Fruit fly (Drosophila melanogaster): ENCODE results near the gene Grx3.
A peak's percentile ranks its signal among the peaks of the same experiment; 100 is the strongest.

The Grx3 gene

DNA sequence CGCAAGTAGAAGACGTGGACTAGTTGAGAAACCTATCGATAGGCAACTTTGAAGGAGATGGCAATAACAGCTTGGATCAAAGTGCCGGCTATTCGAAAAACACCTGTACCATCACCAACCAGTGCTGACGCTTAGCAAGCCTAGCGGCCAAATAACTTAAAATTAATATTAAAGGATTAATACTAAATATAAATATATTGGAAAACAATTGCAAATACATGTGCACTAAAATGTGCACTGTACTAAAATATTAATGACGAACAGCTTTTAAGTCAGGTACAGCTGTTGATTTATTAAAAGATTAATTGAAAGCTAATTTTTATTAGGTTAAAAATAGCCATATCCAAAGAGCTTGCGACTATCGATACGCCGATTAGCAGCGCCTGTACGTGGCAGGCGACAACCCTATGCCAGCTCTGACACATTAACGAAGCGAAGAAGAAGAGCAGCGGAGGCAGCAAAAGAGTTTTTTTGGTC lies 12.3 kb downstream of the Grx3 start, which contains the start of the genes CG9302 and beta'COP (continued):
- TF ChIP-seq grau (tag; optimal IDR thresholded peaks at IDR 0.05) (peak; percentile 81), CG14667 (GFP tag; IDR thresholded peaks at IDR 0.05) (no peak), Optix (GFP tag; IDR thresholded peaks at IDR 0.05) (no peak), ci (GFP tag; IDR thresholded peaks at IDR 0.05) (no peak), mld (GFP tag; IDR thresholded peaks at IDR 0.05; ENCODE audit: partially characterized antibody) (no peak), slou (GFP tag; optimal IDR thresholded peaks at IDR 0.05) (peak; percentile 81), hb (GFP tag; IDR thresholded peaks at IDR 0.05; ENCODE audit: partially characterized antibody) (0 out of 3 replicates have a peak, but pooled peaks have one; percentile 21), Blimp-1 (GFP tag; optimal IDR thresholded peaks at IDR 0.05) (no peak), CG9727 (GFP tag; optimal IDR thresholded peaks at IDR 0.05) (peak; percentile 78), nmo (GFP tag; optimal IDR thresholded peaks at IDR 0.05) (peak; percentile 91), CG1024 (GFP tag; IDR thresholded peaks at IDR 0.05) (no peak), pfk (GFP tag; optimal IDR thresholded peaks at IDR 0.05) (no peak), lab (GFP tag; optimal IDR thresholded peaks at IDR 0.05) (no peak)

DNA sequence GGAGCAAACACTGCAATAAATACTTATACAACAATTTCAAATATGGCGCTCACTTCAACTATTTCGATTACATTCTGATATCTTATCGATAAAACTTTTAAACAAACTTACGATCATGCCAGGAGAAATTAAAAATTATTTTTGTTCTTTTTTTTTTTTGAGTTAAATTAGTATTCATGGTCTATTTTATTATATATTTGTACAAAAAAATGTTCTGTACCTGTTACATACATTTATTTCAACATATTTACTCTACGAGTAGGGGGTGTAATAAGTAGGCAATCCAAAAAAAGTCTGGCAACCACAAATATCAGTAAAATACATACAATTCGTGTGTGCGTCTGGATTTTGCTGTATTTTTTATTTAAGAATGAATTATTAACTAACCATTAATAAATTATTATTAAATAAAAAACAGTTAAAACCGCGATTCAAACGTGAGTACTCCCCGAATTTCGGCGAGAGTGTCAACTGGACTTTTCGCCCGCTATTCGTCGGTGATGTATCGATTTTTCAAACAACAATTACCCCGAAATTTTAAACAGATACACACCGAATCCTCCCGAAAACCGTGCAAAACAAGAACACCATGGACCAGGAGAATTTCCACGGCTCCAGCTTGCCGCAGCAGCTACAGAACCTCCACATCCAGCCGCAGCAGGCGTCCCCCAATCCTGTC lies 16.2 kb downstream of the Grx3 start, which contains the start of gene loqs:
TSS of gene loqs (plus strand) at position 302 of the 679 bp plus-strand sequence.
- no peak for TF ChIP-seq CG4282 (GFP tag; optimal IDR thresholded peaks at IDR 0.05)
- TF ChIP-seq CG9215 (GFP tag; IDR thresholded peaks at IDR 0.05), result no peak
- no peak for TF ChIP-seq CG4360 (GFP tag; IDR thresholded peaks at IDR 0.05)
- TF ChIP-seq Vsx1 (GFP tag; optimal IDR thresholded peaks at IDR 0.05), result no peak
- no peak for TF ChIP-seq pho (GFP tag; optimal IDR thresholded peaks at IDR 0.05)
- no peak for TF ChIP-seq CG11456 (GFP tag; IDR thresholded peaks at IDR 0.05)
- TF ChIP-seq az2 (GFP tag; optimal IDR thresholded peaks at IDR 0.05), result no peak
- TF ChIP-seq CG10274 (GFP tag; optimal IDR thresholded peaks at IDR 0.05), result no peak
- no peak for TF ChIP-seq CG31388 (GFP tag; optimal IDR thresholded peaks at IDR 0.05)
- TF ChIP-seq BEAF-32 (GFP tag; optimal IDR thresholded peaks at IDR 0.05), result peak; percentile 45
- TF ChIP-seq Drgx (GFP tag; IDR thresholded peaks at IDR 0.05), result no peak
- no peak for TF ChIP-seq CG17912 (GFP tag; optimal IDR thresholded peaks at IDR 0.05)
- no peak for TF ChIP-seq HLH54F (GFP tag; optimal IDR thresholded peaks at IDR 0.05)
- TF ChIP-seq gfzf (GFP tag; optimal IDR thresholded peaks at IDR 0.05), result no peak
- peak; percentile 55 for TF ChIP-seq Dref (GFP tag; IDR thresholded peaks at IDR 0.05)
- no peak for TF ChIP-seq CrebB (tag; optimal IDR thresholded peaks at IDR 0.05)
- peak; percentile 18 for TF ChIP-seq CG15514 (GFP tag; optimal IDR thresholded peaks at IDR 0.05)
- TF ChIP-seq btn (GFP tag; optimal IDR thresholded peaks at IDR 0.05), result no peak
- TF ChIP-seq CG15601 (tag; optimal IDR thresholded peaks at IDR 0.05), result peak; percentile 12
- TF ChIP-seq row (GFP tag; IDR thresholded peaks at IDR 0.05), result peak; percentile 62
- TF ChIP-seq Doc3 (GFP tag; IDR thresholded peaks at IDR 0.05; ENCODE audit: partially characterized antibody), result peak; percentile 39; the same call in 1 of the 3 replicates
- TF ChIP-seq stwl (tag; optimal IDR thresholded peaks at IDR 0.05), result peak; percentile 50
- no peak for TF ChIP-seq Antp (GFP tag; optimal IDR thresholded peaks at IDR 0.05)
- TF ChIP-seq CG30020 (tag; optimal IDR thresholded peaks at IDR 0.05), result peak; percentile 55
- TF ChIP-seq CG2889 (GFP tag; IDR thresholded peaks at IDR 0.05), result no peak
- TF ChIP-seq Gsc (GFP tag; IDR thresholded peaks at IDR 0.05), result no peak
- TF ChIP-seq CG2712 (tag; optimal IDR thresholded peaks at IDR 0.05), result peak; percentile 34
- peak; percentile 67 for TF ChIP-seq CG13287 (GFP tag; IDR thresholded peaks at IDR 0.05; ENCODE audit: partially characterized antibody)
- TF ChIP-seq CG6654 (GFP tag; optimal IDR thresholded peaks at IDR 0.05), result no peak
- TF ChIP-seq B-H1 (GFP tag; IDR thresholded peaks at IDR 0.05), result no peak
- peak; percentile 68 for TF ChIP-seq MBD-R2 (GFP tag; IDR thresholded peaks at IDR 0.05)
- TF ChIP-seq sens (GFP tag), result peak; percentile 32
- TF ChIP-seq schlank (tag; optimal IDR thresholded peaks at IDR 0.05), result no peak
- 0 out of 3 replicates have a peak, but pooled peaks have one; percentile 46 for TF ChIP-seq HLH4C (GFP tag; IDR thresholded peaks at IDR 0.05; ENCODE audit: partially characterized antibody)
- no peak for TF ChIP-seq grn (GFP tag; optimal IDR thresholded peaks at IDR 0.05)
- TF ChIP-seq CG18262 (tag; optimal IDR thresholded peaks at IDR 0.05), result peak; percentile 7
